Fruit fly (Drosophila melanogaster) whole organism, embryonic: ENCODE measurements around the gene CG10621.

Experiments
- Asciz ChIP-seq: fragments of 200-800 bp; sonication (Bioruptor generic); optimal IDR thresholded peaks from 2 replicates; lab custom pipeline; 2017; ENCODE audit warnings: missing biosample characterization, mild to moderate bottlenecking, missing genetic modification characterization, missing genetic modification reagents
- BEAF-32 ChIP-seq: fragments of 200-800 bp; sonication (Bioruptor generic); optimal IDR thresholded peaks from 3 replicates; lab custom pipeline; 2017; ENCODE audit warnings: missing biosample characterization, missing genetic modification characterization, mild to moderate bottlenecking, moderate library complexity, missing genetic modification reagents
- CG10654 ChIP-seq: fragments of 200-800 bp; sonication (Bioruptor generic); optimal IDR thresholded peaks from 2 replicates; lab custom pipeline; 2016; ENCODE audit warnings: missing biosample characterization, missing genetic modification characterization
- CG11723 ChIP-seq: fragments of 200-800 bp; sonication (Bioruptor generic); optimal IDR thresholded peaks from 2 replicates; lab custom pipeline; 2017; ENCODE audit warnings: missing biosample characterization, mild to moderate bottlenecking, missing genetic modification characterization
- CG15073 ChIP-seq: fragments of 200-800 bp; sonication (Bioruptor generic); optimal IDR thresholded peaks from 2 replicates; lab custom pipeline; 2016; ENCODE audit warnings: missing biosample characterization, missing genetic modification characterization
- CG16813 ChIP-seq: fragments of 200-800 bp; sonication (Bioruptor generic); IDR thresholded peaks from 3 replicates; pipeline ENCODE4 v1.3.6; 2022; ENCODE audit warnings: missing biosample characterization, missing genetic modification characterization; ENCODE audit not compliant: partially characterized antibody
- CG17912 ChIP-seq: fragments of 200-800 bp; sonication (Bioruptor generic); optimal IDR thresholded peaks from 2 replicates; lab custom pipeline; 2018; ENCODE audit warnings: missing biosample characterization, mild to moderate bottlenecking, missing genetic modification characterization
- CG18476 ChIP-seq: fragments of 200-800 bp; sonication (Bioruptor generic); optimal IDR thresholded peaks from 2 replicates; lab custom pipeline; 2016; ENCODE audit warnings: missing biosample characterization, mild to moderate bottlenecking, missing genetic modification characterization
- CG18599 ChIP-seq: fragments of 200-800 bp; sonication (Bioruptor generic); optimal IDR thresholded peaks from 3 replicates; lab custom pipeline; 2017; ENCODE audit warnings: missing biosample characterization, missing genetic modification characterization, mild to moderate bottlenecking, moderate library complexity, missing genetic modification reagents
- CG2199 ChIP-seq: fragments of 200-800 bp; sonication (Bioruptor generic); IDR thresholded peaks from 3 replicates; pipeline ENCODE4 v1.3.6; 2022; ENCODE audit warnings: missing biosample characterization, missing genetic modification characterization
- CG32767 ChIP-seq: fragments of 200-800 bp; sonication (Bioruptor generic); IDR thresholded peaks from 2 replicates; pipeline ENCODE4 v1.3.6; 2022; ENCODE audit warnings: missing biosample characterization, missing genetic modification characterization
- CG33213 ChIP-seq: fragments of 200-800 bp; sonication (Bioruptor generic); optimal IDR thresholded peaks from 3 replicates; lab custom pipeline; 2016; ENCODE audit warnings: missing biosample characterization, missing genetic modification characterization
- CG42726 ChIP-seq: fragments of 200-800 bp; sonication (Bioruptor generic); IDR thresholded peaks from 2 replicates; pipeline ENCODE4 v1.3.6; 2022; ENCODE audit warnings: missing biosample characterization, missing genetic modification characterization; ENCODE audit not compliant: partially characterized antibody
- CG5953 ChIP-seq: fragments of 200-800 bp; sonication (Bioruptor generic); IDR thresholded peaks from 2 replicates; pipeline ENCODE4 v1.3.6; 2022; ENCODE audit warnings: missing biosample characterization, missing genetic modification characterization
- CG6683 ChIP-seq: fragments of 200-800 bp; sonication (Bioruptor generic); optimal IDR thresholded peaks from 2 replicates; lab custom pipeline; 2017; ENCODE audit warnings: missing biosample characterization, mild to moderate bottlenecking, missing genetic modification characterization, missing genetic modification reagents
- CG7372 ChIP-seq: fragments of 200-800 bp; sonication (Bioruptor generic); IDR thresholded peaks from 2 replicates; pipeline ENCODE4 v1.3.6; 2022; ENCODE audit warnings: missing biosample characterization, missing genetic modification characterization
- CG8924 ChIP-seq: fragments of 200-800 bp; optimal IDR thresholded peaks from 3 replicates; lab custom pipeline; 2019; ENCODE audit warnings: missing biosample characterization, mild to moderate bottlenecking, missing genetic modification characterization, moderate library complexity
- CG9609 ChIP-seq: fragments of 200-800 bp; sonication (Bioruptor generic); optimal IDR thresholded peaks from 3 replicates; lab custom pipeline; 2016; ENCODE audit warnings: missing biosample characterization, missing genetic modification characterization
- CG9932 ChIP-seq: fragments of 200-800 bp; sonication (Bioruptor generic); IDR thresholded peaks from 2 replicates; pipeline ENCODE4 v1.3.6; 2022; ENCODE audit warnings: missing biosample characterization, missing genetic modification characterization
- Dll ChIP-seq: fragments of 200-800 bp; sonication (Bioruptor generic); IDR thresholded peaks from 4 replicates; pipeline ENCODE4 v1.3.6; 2022; ENCODE audit warnings: missing biosample characterization, missing genetic modification characterization; ENCODE audit not compliant: partially characterized antibody
- GATAe ChIP-seq: fragments of 200-800 bp; sonication (Bioruptor generic); conservative IDR thresholded peaks from 2 replicates; pipeline ENCODE4 v1.3.6; 2022; ENCODE audit warnings: missing biosample characterization, missing genetic modification characterization
- HLH54F ChIP-seq: fragments of 200-800 bp; sonication (Bioruptor generic); optimal IDR thresholded peaks from 3 replicates; lab custom pipeline; 2016; ENCODE audit warnings: missing biosample characterization, missing genetic modification characterization
- HmgD ChIP-seq: fragments of 200-800 bp; sonication (Bioruptor generic); optimal IDR thresholded peaks from 3 replicates; lab custom pipeline; 2016; ENCODE audit warnings: missing biosample characterization, missing genetic modification characterization
- Hr39 ChIP-seq: fragments of >200 bp; optimal IDR thresholded peaks from 2 replicates; lab custom pipeline; 2017
- Nf-YC ChIP-seq: fragments of 200-800 bp; optimal IDR thresholded peaks from 3 replicates; lab custom pipeline; 2019; ENCODE audit warnings: missing biosample characterization, mild to moderate bottlenecking, missing genetic modification characterization, moderate library complexity
- NfI ChIP-seq: fragments of 200-800 bp; sonication (Bioruptor generic); optimal IDR thresholded peaks from 3 replicates; lab custom pipeline; 2018; ENCODE audit warnings: missing biosample characterization, mild to moderate bottlenecking, missing genetic modification characterization, moderate library complexity
- Pdp1 ChIP-seq, 2 experiments: fragments of 200-800 bp; sonication (Bioruptor generic); optimal IDR thresholded peaks; 3 replicates each; lab custom pipeline; 2016; ENCODE audit warnings: missing biosample characterization in 2 of 2, missing genetic modification characterization in 2 of 2, mild to moderate bottlenecking in 1 of 2, moderate library complexity in 1 of 2
- Poxn ChIP-seq: fragments of 200-800 bp; sonication (Bioruptor generic); IDR thresholded peaks from 2 replicates; pipeline ENCODE4 v1.3.6; 2022; ENCODE audit warnings: missing biosample characterization, missing genetic modification characterization
- Rfx ChIP-seq: fragments of 200-800 bp; sonication (Bioruptor generic); IDR thresholded peaks from 2 replicates; pipeline ENCODE4 v1.3.6; 2022; ENCODE audit warnings: missing biosample characterization, missing genetic modification characterization
- Rx ChIP-seq: fragments of 200-800 bp; sonication (Bioruptor generic); IDR thresholded peaks from 2 replicates; pipeline ENCODE4 v1.3.6; 2022; ENCODE audit warnings: missing biosample characterization, missing genetic modification characterization
- Xrp1 ChIP-seq: fragments of 200-800 bp; sonication (Bioruptor generic); IDR thresholded peaks from 2 replicates; pipeline ENCODE4 v1.3.6; 2022; ENCODE audit warnings: missing biosample characterization, missing genetic modification characterization
- ato ChIP-seq: fragments of 200-800 bp; sonication (Bioruptor generic); IDR thresholded peaks from 2 replicates; pipeline ENCODE4 v1.3.6; 2022; ENCODE audit warnings: missing biosample characterization, missing genetic modification characterization; ENCODE audit not compliant: partially characterized antibody
- croc ChIP-seq: fragments of 200-800 bp; sonication (Bioruptor generic); conservative IDR thresholded peaks from 3 replicates; pipeline ENCODE4 v1.3.6; 2022; ENCODE audit warnings: missing biosample characterization, missing genetic modification characterization
- dpn ChIP-seq, 2 experiments: fragments of 200-800 bp; sonication (Bioruptor generic); optimal IDR thresholded peaks; 3 replicates each; lab custom pipeline; 2016; ENCODE audit warnings: missing biosample characterization in 2 of 2, missing genetic modification characterization in 2 of 2
- fd3F ChIP-seq: fragments of 200-800 bp; sonication (Bioruptor generic); optimal IDR thresholded peaks from 2 replicates; lab custom pipeline; 2018; ENCODE audit warnings: missing biosample characterization, mild to moderate bottlenecking, missing genetic modification characterization, moderate library complexity
- gce ChIP-seq: fragments of 200-800 bp; sonication (Bioruptor generic); IDR thresholded peaks from 3 replicates; pipeline ENCODE4 v1.3.6; 2022; ENCODE audit warnings: missing biosample characterization, missing genetic modification characterization
- gem ChIP-seq: fragments of 200-800 bp; sonication (Bioruptor generic); optimal IDR thresholded peaks from 2 replicates; lab custom pipeline; 2019; ENCODE audit warnings: missing biosample characterization, mild to moderate bottlenecking, missing genetic modification characterization, moderate library complexity
- grn ChIP-seq: fragments of 200-800 bp; sonication (Bioruptor generic); optimal IDR thresholded peaks from 3 replicates; lab custom pipeline; 2017; ENCODE audit warnings: missing biosample characterization, missing genetic modification characterization
- hbn ChIP-seq: fragments of 200-800 bp; sonication (Bioruptor generic); IDR thresholded peaks from 2 replicates; pipeline ENCODE4 v1.3.6; 2022; ENCODE audit warnings: missing biosample characterization, missing genetic modification characterization; ENCODE audit not compliant: partially characterized antibody
- jumu ChIP-seq: fragments of 200-800 bp; sonication (Bioruptor generic); optimal IDR thresholded peaks from 3 replicates; lab custom pipeline; 2016; ENCODE audit warnings: missing biosample characterization, missing genetic modification characterization
- ken ChIP-seq: fragments of 200-800 bp; sonication (Bioruptor generic); IDR thresholded peaks from 3 replicates; pipeline ENCODE4 v1.3.6; 2022; ENCODE audit warnings: missing biosample characterization, missing genetic modification characterization
- kni ChIP-seq: fragments of 200-800 bp; sonication (Bioruptor generic); optimal IDR thresholded peaks from 3 replicates; lab custom pipeline; 2017; ENCODE audit warnings: mild to moderate bottlenecking, missing biosample characterization, missing genetic modification reagents, missing genetic modification characterization
- pfk ChIP-seq: fragments of 200-800 bp; sonication (Bioruptor generic); optimal IDR thresholded peaks from 2 replicates; lab custom pipeline; 2018; ENCODE audit warnings: missing biosample characterization, mild to moderate bottlenecking, missing genetic modification characterization, moderate library complexity
- pros ChIP-seq: fragments of 200-800 bp; sonication (Bioruptor generic); optimal IDR thresholded peaks from 3 replicates; lab custom pipeline; 2019; ENCODE audit warnings: missing biosample characterization, mild to moderate bottlenecking, missing genetic modification characterization, moderate library complexity
- ranshi ChIP-seq: fragments of 200-800 bp; sonication (Bioruptor generic); IDR thresholded peaks from 2 replicates; pipeline ENCODE4 v1.3.6; 2022; ENCODE audit warnings: missing biosample characterization, missing genetic modification characterization
- schlank ChIP-seq: fragments of 200-800 bp; sonication (Bioruptor generic); optimal IDR thresholded peaks from 2 replicates; lab custom pipeline; 2018; ENCODE audit warnings: missing biosample characterization, mild to moderate bottlenecking, missing genetic modification characterization
- sd ChIP-seq: fragments of 200-800 bp; sonication (Bioruptor generic); optimal IDR thresholded peaks from 3 replicates; lab custom pipeline; 2018; ENCODE audit warnings: missing biosample characterization, mild to moderate bottlenecking, missing genetic modification characterization, moderate library complexity
- sima ChIP-seq: fragments of 200-800 bp; sonication (Bioruptor generic); optimal IDR thresholded peaks from 2 replicates; lab custom pipeline; 2016; ENCODE audit warnings: missing biosample characterization, missing genetic modification characterization
- sob ChIP-seq: fragments of 200-800 bp; sonication (Bioruptor generic); IDR thresholded peaks from 2 replicates; pipeline ENCODE4 v1.3.6; 2022; ENCODE audit warnings: missing biosample characterization, missing genetic modification characterization
- toy ChIP-seq: fragments of 200-800 bp; sonication (Bioruptor generic); IDR thresholded peaks from 2 replicates; pipeline ENCODE4 v1.3.6; 2022; ENCODE audit warnings: missing biosample characterization, missing genetic modification characterization
- unc-4 ChIP-seq: fragments of 200-800 bp; sonication (Bioruptor generic); IDR thresholded peaks from 2 replicates; pipeline ENCODE4 v1.3.6; 2022; ENCODE audit warnings: missing biosample characterization, missing genetic modification characterization; ENCODE audit not compliant: partially characterized antibody

Gene CG10621

dm6 chr2L:19002959-19003371 lies 48.7 kb upstream of the CG10621 start, which contains the start of gene CG31793 (continued):
- TF ChIP-seq Asciz (GFP tag; lab: Kevin White, UChicago) (peak; percentile 39), CG2199 (no peak), CG6683 (GFP tag; lab: Kevin White, UChicago) (peak; percentile 52), CG16813 (GFP tag; lab: Robert Waterston, UW) (no peak), HmgD (GFP tag; lab: Kevin White, UChicago) (no peak), CG32767 (GFP tag; lab: Robert Waterston, UW) (peak; percentile 57), jumu (GFP tag; lab: Kevin White, UChicago) (no peak), CG17912 (GFP tag; lab: Kevin White, UChicago) (no peak), BEAF-32 (GFP tag; lab: Kevin White, UChicago) (no peak), fd3F (GFP tag; lab: Kevin White, UChicago) (peak; percentile 45), CG18476 (GFP tag; lab: Kevin White, UChicago) (no peak), sob (GFP tag; lab: Robert Waterston, UW) (peak; percentile 41; the same call in 1 of the 2 replicates), gem (tag; lab: Kevin White, UChicago) (peak; percentile 72), CG15073 (GFP tag; lab: Kevin White, UChicago) (no peak), hbn (GFP tag; lab: Robert Waterston, UW) (no peak), croc (GFP tag; lab: Robert Waterston, UW) (no peak), Rx (no peak), CG8924 (tag; lab: Kevin White, UChicago) (peak; percentile 67), CG11723 (no peak), sima (GFP tag; lab: Kevin White, UChicago) (no peak), NfI (GFP tag; lab: Kevin White, UChicago) (peak; percentile 58), CG7372 (no peak), CG33213 (no peak), gce (GFP tag; lab: Robert Waterston, UW) (no peak), CG5953 (GFP tag; lab: Robert Waterston, UW) (no peak), sd (tag; lab: Kevin White, UChicago) (peak; percentile 34), GATAe (GFP tag; lab: Robert Waterston, UW) (peak; percentile 76), CG9609 (GFP tag; lab: Kevin White, UChicago) (no peak), CG42726 (GFP tag; lab: Robert Waterston, UW) (no peak), schlank (tag; lab: Kevin White, UChicago) (no peak), ranshi (peak; percentile 54; the same call in 1 of the 2 replicates), pros (GFP tag; lab: Kevin White, UChicago) (no peak), pfk (GFP tag; lab: Kevin White, UChicago) (no peak), CG9932 (GFP tag; lab: Robert Waterston, UW) (peak; percentile 56), CG18599 (GFP tag; lab: Kevin White, UChicago) (peak; percentile 82), HLH54F (GFP tag; lab: Kevin White, UChicago) (no peak), Xrp1 (GFP tag; lab: Robert Waterston, UW) (peak; percentile 44; the same call in 1 of the 2 replicates), Hr39 (lab: Kevin White, UChicago) (no peak), kni (no peak), Pdp1 (GFP tag; optimal IDR thresholded peaks at IDR 0.05; lab: Kevin White, UChicago) (peak in 1 of 2 experiments; percentile 61), toy (no peak), ato (GFP tag; lab: Robert Waterston, UW) (no peak), Poxn (GFP tag; lab: Robert Waterston, UW) (no peak), Rfx (GFP tag; lab: Robert Waterston, UW) (peak; percentile 46; the same call in 1 of the 2 replicates), dpn (GFP tag; optimal IDR thresholded peaks at IDR 0.05; lab: Kevin White, UChicago) (peak in 1 of 2 experiments; percentile 32), Dll (GFP tag; lab: Robert Waterston, UW) (no peak), unc-4 (GFP tag; lab: Robert Waterston, UW) (no peak), Nf-YC (tag; lab: Kevin White, UChicago) (peak; percentile 53), ken (no peak), CG10654 (GFP tag; lab: Kevin White, UChicago) (peak; percentile 30), grn (no peak)
